Fruit fly (Drosophila melanogaster) whole organism, pupa: ENCODE results near the gene CG9922.

Experiments
- CG10348 ChIP-seq: fragments of 200-800 bp; sonication (Bioruptor generic); IDR thresholded peaks from 2 replicates; pipeline ENCODE4 v1.3.6; 2022; ENCODE audit warnings: missing biosample characterization, missing genetic modification characterization
- CG12605 ChIP-seq: fragments of 200-800 bp; sonication (Bioruptor generic); IDR thresholded peaks from 2 replicates; pipeline ENCODE4 v1.3.6; 2022; ENCODE audit warnings: missing biosample characterization, missing genetic modification characterization
- CG13204 ChIP-seq: fragments of 200-800 bp; sonication (Bioruptor generic); optimal IDR thresholded peaks from 2 replicates; lab custom pipeline; 2018; ENCODE audit warnings: missing biosample characterization, mild to moderate bottlenecking, missing genetic modification characterization, moderate library complexity
- CG14655 ChIP-seq: fragments of 200-800 bp; sonication (Bioruptor generic); optimal IDR thresholded peaks from 3 replicates; lab custom pipeline; 2017; ENCODE audit warnings: mild to moderate bottlenecking, missing biosample characterization, missing genetic modification reagents, missing genetic modification characterization
- CG15710 ChIP-seq: fragments of 200-800 bp; sonication (Bioruptor generic); optimal IDR thresholded peaks from 2 replicates; lab custom pipeline; 2018; ENCODE audit warnings: missing biosample characterization, mild to moderate bottlenecking, missing genetic modification characterization, moderate library complexity
- CG17806 ChIP-seq: fragments of 200-800 bp; sonication (Bioruptor generic); optimal IDR thresholded peaks from 2 replicates; lab custom pipeline; 2018; ENCODE audit warnings: missing biosample characterization, mild to moderate bottlenecking, missing genetic modification characterization, moderate library complexity
- CG32121 ChIP-seq: fragments of 200-800 bp; sonication (Bioruptor generic); IDR thresholded peaks from 2 replicates; pipeline ENCODE4 v1.3.6; 2022; ENCODE audit warnings: missing biosample characterization, missing genetic modification characterization
- CG34367 ChIP-seq: fragments of 200-800 bp; sonication (Bioruptor generic); optimal IDR thresholded peaks from 2 replicates; lab custom pipeline; 2018; ENCODE audit warnings: missing biosample characterization, mild to moderate bottlenecking, missing genetic modification characterization
- CG4496 ChIP-seq: fragments of 200-800 bp; sonication (Bioruptor generic); IDR thresholded peaks from 3 replicates; pipeline ENCODE4 v1.3.6; 2022; ENCODE audit warnings: missing biosample characterization, missing genetic modification characterization
- CG8159 ChIP-seq: fragments of 200-800 bp; sonication (Bioruptor generic); optimal IDR thresholded peaks from 3 replicates; lab custom pipeline; 2018; ENCODE audit warnings: missing biosample characterization, mild to moderate bottlenecking, missing genetic modification characterization, moderate library complexity
- CG8301 ChIP-seq: fragments of 200-800 bp; sonication (Bioruptor generic); optimal IDR thresholded peaks from 2 replicates; lab custom pipeline; 2018; ENCODE audit warnings: missing biosample characterization, mild to moderate bottlenecking, missing genetic modification characterization
- CG9948 ChIP-seq: fragments of 200-800 bp; sonication (Bioruptor generic); optimal IDR thresholded peaks from 2 replicates; lab custom pipeline; 2018; ENCODE audit warnings: missing biosample characterization, mild to moderate bottlenecking, missing genetic modification characterization, moderate library complexity
- D1 ChIP-seq: fragments of 200-800 bp; sonication (Bioruptor generic); optimal IDR thresholded peaks from 2 replicates; lab custom pipeline; 2018; ENCODE audit warnings: missing biosample characterization, mild to moderate bottlenecking, missing genetic modification characterization, moderate library complexity
- EcR ChIP-seq: fragments of 200-800 bp; sonication (Bioruptor generic); optimal IDR thresholded peaks from 3 replicates; lab custom pipeline; 2019; ENCODE audit warnings: missing biosample characterization, missing genetic modification characterization, mild to moderate bottlenecking, moderate library complexity, missing genetic modification reagents
- Ets98B ChIP-seq: fragments of 200-800 bp; sonication (Bioruptor generic); IDR thresholded peaks from 2 replicates; pipeline ENCODE4 v1.3.6; 2022; ENCODE audit warnings: missing biosample characterization, missing genetic modification characterization
- Pif1A ChIP-seq: fragments of 200-800 bp; sonication (Bioruptor generic); optimal IDR thresholded peaks from 3 replicates; lab custom pipeline; 2016; ENCODE audit warnings: missing biosample characterization, missing genetic modification characterization
- Pif1B ChIP-seq: fragments of 200-800 bp; sonication (Bioruptor generic); optimal IDR thresholded peaks from 3 replicates; lab custom pipeline; 2016; ENCODE audit warnings: missing biosample characterization, missing genetic modification characterization
- Snoo ChIP-seq: fragments of 200-800 bp; sonication (Bioruptor generic); optimal IDR thresholded peaks from 3 replicates; lab custom pipeline; 2017; ENCODE audit warnings: missing biosample characterization, mild to moderate bottlenecking, missing genetic modification characterization, inconsistent platforms
- fd96Ca ChIP-seq: fragments of 200-800 bp; sonication (Bioruptor generic); IDR thresholded peaks from 3 replicates; pipeline ENCODE4 v1.3.6; 2022; ENCODE audit warnings: missing biosample characterization, missing genetic modification characterization
- gl ChIP-seq: fragments of 200-800 bp; sonication (Bioruptor generic); optimal IDR thresholded peaks from 2 replicates; lab custom pipeline; 2018; ENCODE audit warnings: missing biosample characterization, mild to moderate bottlenecking, missing genetic modification characterization
- rn ChIP-seq: fragments of 200-800 bp; sonication (Bioruptor generic); IDR thresholded peaks from 2 replicates; pipeline ENCODE4 v1.3.6; 2022; ENCODE audit warnings: missing biosample characterization, missing genetic modification characterization

CG9922 gene

DNA sequence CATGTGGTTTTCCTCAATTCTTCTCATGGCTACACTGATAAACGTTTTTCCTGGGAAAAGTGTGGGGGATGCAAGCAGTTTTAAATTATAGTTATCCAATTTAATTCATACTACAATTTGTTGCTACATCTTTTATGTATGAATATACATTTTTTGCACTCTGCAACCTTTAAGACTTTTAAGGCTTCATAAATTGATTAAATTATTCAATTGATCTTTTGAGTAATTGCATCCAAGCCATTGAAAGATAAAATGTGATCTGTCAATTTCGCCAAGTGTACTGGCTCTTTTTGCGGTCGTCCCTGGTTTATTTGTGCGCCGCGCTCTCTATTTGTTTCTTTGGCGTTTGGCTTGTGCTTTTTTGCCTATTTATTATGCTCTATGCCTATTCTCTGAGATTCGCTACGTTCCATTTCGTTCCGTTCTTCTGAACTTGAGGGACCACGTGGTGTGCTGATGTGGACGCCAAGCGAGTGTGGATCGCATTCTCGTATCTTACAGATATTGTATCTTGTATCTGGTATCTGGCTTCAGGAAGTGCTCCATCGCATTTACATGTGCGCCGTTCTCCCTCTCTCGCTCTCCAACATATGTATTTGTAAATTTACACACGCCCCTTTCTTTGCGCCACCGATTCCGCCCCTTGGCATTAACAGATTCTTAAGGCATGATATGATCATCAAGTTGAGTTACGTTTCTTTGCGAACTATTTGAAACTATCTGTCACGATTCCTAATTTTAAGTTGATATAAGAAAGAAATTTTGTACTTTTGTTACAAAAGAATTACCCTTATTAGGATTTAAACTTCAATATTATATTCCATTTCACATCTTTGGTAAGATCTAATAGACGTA, 16.2 kb upstream of the CG9922 start:
- TF ChIP-seq fd96Ca, result peak; percentile 84
- peak; percentile 93 for TF ChIP-seq CG32121 (GFP tag; lab: Robert Waterston, UW)
- peak; percentile 94 for TF ChIP-seq CG4496
- peak; percentile 45 for TF ChIP-seq CG8159 (tag; lab: Kevin White, UChicago)
- no peak for TF ChIP-seq CG13204 (GFP tag; lab: Kevin White, UChicago)
- peak; percentile 84 for TF ChIP-seq CG9948 (tag; lab: Kevin White, UChicago)
- TF ChIP-seq Pif1B, result peak; percentile 76
- peak; percentile 21 for TF ChIP-seq CG15710 (tag; lab: Kevin White, UChicago)
- TF ChIP-seq EcR, result no peak
- peak; percentile 98 for TF ChIP-seq CG14655 (GFP tag; lab: Kevin White, UChicago)
- TF ChIP-seq Snoo (tag; lab: Kevin White, UChicago), result no peak
- TF ChIP-seq Ets98B (GFP tag; lab: Robert Waterston, UW), result peak; percentile 88
- peak; percentile 9 for TF ChIP-seq D1 (tag; lab: Kevin White, UChicago)
- TF ChIP-seq gl, result no peak
- peak; percentile 57 for TF ChIP-seq CG17806 (tag; lab: Kevin White, UChicago)
- peak; percentile 69 for TF ChIP-seq CG10348 (GFP tag; lab: Robert Waterston, UW)
- peak; percentile 39 for TF ChIP-seq CG34367 (tag; lab: Kevin White, UChicago)
- peak; percentile 97 for TF ChIP-seq CG8301
- TF ChIP-seq rn, result peak; percentile 56; the same call in 1 of the 2 replicates
- TF ChIP-seq Pif1A, result peak; percentile 84
- TF ChIP-seq CG12605 (GFP tag; lab: Robert Waterston, UW), result peak; percentile 82; the same call in 1 of the 2 replicates

dm6 chr3R:14051391-14051852, 15.2 kb upstream of the CG9922 start:
- TF ChIP-seq CG14655 (GFP tag; lab: Kevin White, UChicago) (no peak), CG4496 (peak; percentile 56; the same call in 1 of the 3 replicates), CG32121 (GFP tag; lab: Robert Waterston, UW) (0 out of 2 replicates have a peak, but pooled peaks have one; percentile 22), CG13204 (GFP tag; lab: Kevin White, UChicago) (peak; percentile 18)

- TF ChIP-seq CG34367 (tag; lab: Kevin White, UChicago) (no peak), Pif1A (no peak), Snoo (tag; lab: Kevin White, UChicago) (no peak), CG13204 (GFP tag; lab: Kevin White, UChicago) (no peak), CG15710 (tag; lab: Kevin White, UChicago) (no peak), CG12605 (GFP tag; lab: Robert Waterston, UW) (peak; percentile 75), CG4496 (peak; percentile 32; the same call in 1 of the 3 replicates), fd96Ca (no peak)
Observed at dm6 chr3R:14050556-14051170, 14.5 kb upstream of the CG9922 start.

DNA sequence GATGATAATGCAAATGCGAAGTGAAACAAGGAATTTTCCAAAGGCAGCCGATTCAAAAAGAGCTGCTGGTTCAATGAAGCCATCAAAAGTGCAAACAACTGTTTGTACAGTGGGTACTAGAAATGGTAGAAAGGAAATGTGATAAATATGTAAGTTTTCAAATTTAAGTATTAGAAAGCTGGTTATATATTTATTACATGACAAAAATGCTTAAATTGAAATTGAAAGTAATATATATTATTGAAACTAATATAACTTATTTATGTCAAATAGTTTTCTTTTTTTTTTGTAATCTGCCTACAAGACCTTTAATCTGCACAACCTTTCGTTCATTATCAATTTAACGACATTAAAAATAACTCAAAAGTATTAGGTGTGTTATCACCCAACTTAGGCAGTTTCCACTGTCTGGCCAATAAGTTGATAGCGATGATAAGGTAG, 12.5 kb upstream of the CG9922 start:
- TF ChIP-seq CG15710 (tag; lab: Kevin White, UChicago), result peak; percentile 78
- TF ChIP-seq CG9948 (tag; lab: Kevin White, UChicago), result peak; percentile 72
- 0 out of 3 replicates have a peak, but pooled peaks have one; percentile 44 for TF ChIP-seq CG4496
- TF ChIP-seq CG32121 (GFP tag; lab: Robert Waterston, UW), result no peak
- peak; percentile 83 for TF ChIP-seq CG8159 (tag; lab: Kevin White, UChicago)
- no peak for TF ChIP-seq CG12605 (GFP tag; lab: Robert Waterston, UW)
- TF ChIP-seq fd96Ca, result no peak
- TF ChIP-seq rn, result no peak
- TF ChIP-seq Ets98B (GFP tag; lab: Robert Waterston, UW), result no peak
- no peak for TF ChIP-seq Pif1A
- TF ChIP-seq D1 (tag; lab: Kevin White, UChicago), result no peak
- TF ChIP-seq CG8301, result peak; percentile 42
- peak; percentile 57 for TF ChIP-seq CG17806 (tag; lab: Kevin White, UChicago)
- TF ChIP-seq CG13204 (GFP tag; lab: Kevin White, UChicago), result no peak
- TF ChIP-seq Snoo (tag; lab: Kevin White, UChicago), result peak; percentile 65
- TF ChIP-seq gl, result no peak
- peak; percentile 59 for TF ChIP-seq CG34367 (tag; lab: Kevin White, UChicago)
- TF ChIP-seq CG14655 (GFP tag; lab: Kevin White, UChicago), result peak; percentile 64
- TF ChIP-seq CG10348 (GFP tag; lab: Robert Waterston, UW), result no peak
- TF ChIP-seq Pif1B, result peak; percentile 13
- TF ChIP-seq EcR, result peak; percentile 69

dm6 chr3R:14044361-14044860, 8.2 kb upstream of the CG9922 start:
- TF ChIP-seq CG17806 (tag; lab: Kevin White, UChicago) (no peak), Pif1B (no peak), rn (no peak), CG4496 (no peak), Snoo (tag; lab: Kevin White, UChicago) (no peak), CG32121 (GFP tag; lab: Robert Waterston, UW) (no peak), CG12605 (GFP tag; lab: Robert Waterston, UW) (no peak), EcR (no peak), D1 (tag; lab: Kevin White, UChicago) (no peak), CG8159 (tag; lab: Kevin White, UChicago) (no peak), CG15710 (tag; lab: Kevin White, UChicago) (no peak)
